Worm (Caenorhabditis elegans) whole organism, young adult: ENCODE results near the gene str-19.

ENCODE experiments used
- B0035.1 ChIP-seq: sonication (generic microtip); optimal IDR thresholded peaks from 2 replicates; lab custom pipeline; 2016; ENCODE audit warnings: missing genetic modification characterization, mild to moderate bottlenecking, missing compliant biosample characterization, missing genotype, missing genetic modification reagents
- F37B4.10 ChIP-seq: fragments of 200-800 bp; sonication (Bioruptor generic); IDR thresholded peaks from 2 replicates; pipeline ENCODE4 v1.3.6; 2022; ENCODE audit warnings: missing genetic modification characterization, missing compliant biosample characterization
- F39B2.1 ChIP-seq: fragments of 200-800 bp; sonication (Bioruptor generic); IDR thresholded peaks from 2 replicates; pipeline ENCODE4 v1.3.6; 2022; ENCODE audit warnings: missing genetic modification reagents, missing genetic modification characterization, missing compliant biosample characterization
- F57A8.1 ChIP-seq: fragments of 200-800 bp; sonication (Bioruptor generic); optimal IDR thresholded peaks from 2 replicates; lab custom pipeline; 2018; ENCODE audit warnings: mild to moderate bottlenecking, missing genetic modification characterization, moderate library complexity, missing compliant biosample characterization
- F57C9.4 ChIP-seq: sonication (generic microtip); optimal IDR thresholded peaks from 2 replicates; lab custom pipeline; 2017; ENCODE audit warnings: mild to moderate bottlenecking, missing genetic modification characterization, missing compliant biosample characterization
- Y53F4B.3 ChIP-seq: fragments of 200-800 bp; sonication (Bioruptor generic); IDR thresholded peaks from 2 replicates; pipeline ENCODE4 v1.3.6; 2022; ENCODE audit warnings: missing genetic modification reagents, missing genetic modification characterization, missing compliant biosample characterization
- Y56A3A.18 ChIP-seq: fragments of 200-800 bp; sonication (Bioruptor generic); IDR thresholded peaks from 2 replicates; pipeline ENCODE4 v1.3.6; 2022; ENCODE audit warnings: missing genetic modification reagents, missing genetic modification characterization, missing compliant biosample characterization
- Y79H2A.3 ChIP-seq: fragments of 200-800 bp; sonication (Bioruptor generic); conservative IDR thresholded peaks from 2 replicates; pipeline ENCODE4 v1.3.6; 2022; ENCODE audit warnings: missing genetic modification reagents, missing genetic modification characterization, missing compliant biosample characterization
- Y95B8A.8 ChIP-seq: fragments of 200-800 bp; sonication (Bioruptor generic); IDR thresholded peaks from 2 replicates; pipeline ENCODE4 v1.3.6; 2022; ENCODE audit warnings: missing genetic modification reagents, missing genetic modification characterization, missing compliant biosample characterization
- ZK185.1 ChIP-seq: sonication (generic microtip); optimal IDR thresholded peaks from 2 replicates; lab custom pipeline; 2016; ENCODE audit warnings: mild to moderate bottlenecking, missing genetic modification characterization, missing compliant biosample characterization; ENCODE audit not compliant: poor library complexity, severe bottlenecking
- aptf-2 ChIP-seq: fragments of 200-800 bp; sonication (Bioruptor generic); conservative IDR thresholded peaks from 2 replicates; pipeline ENCODE4 v1.3.6; 2022; ENCODE audit warnings: missing genetic modification reagents, missing genetic modification characterization, missing compliant biosample characterization
- atf-7 ChIP-seq: sonication (generic microtip); optimal IDR thresholded peaks from 2 replicates; lab custom pipeline; 2017; ENCODE audit warnings: mild to moderate bottlenecking, missing genetic modification characterization, missing compliant biosample characterization
- attf-3 ChIP-seq: fragments of 200-800 bp; sonication (Bioruptor generic); conservative IDR thresholded peaks from 2 replicates; pipeline ENCODE4 v1.3.6; 2022; ENCODE audit warnings: missing genetic modification reagents, missing genetic modification characterization, missing compliant biosample characterization
- attf-6 ChIP-seq: fragments of 200-800 bp; sonication (Bioruptor generic); IDR thresholded peaks from 2 replicates; pipeline ENCODE4 v1.3.6; 2022; ENCODE audit warnings: missing genetic modification reagents, missing genetic modification characterization, missing compliant biosample characterization
- bed-1 ChIP-seq: fragments of 200-800 bp; sonication (Bioruptor generic); IDR thresholded peaks from 2 replicates; pipeline ENCODE4 v1.3.6; 2022; ENCODE audit warnings: missing genetic modification reagents, missing genetic modification characterization, missing compliant biosample characterization
- bed-2 ChIP-seq: fragments of 200-800 bp; sonication (Bioruptor generic); IDR thresholded peaks from 2 replicates; pipeline ENCODE4 v1.3.6; 2022; ENCODE audit warnings: missing genetic modification reagents, missing genetic modification characterization, missing compliant biosample characterization
- ceh-27 ChIP-seq: fragments of 200-800 bp; sonication (Bioruptor generic); optimal IDR thresholded peaks from 2 replicates; lab custom pipeline; 2018; ENCODE audit warnings: mild to moderate bottlenecking, missing genetic modification characterization, moderate library complexity, missing compliant biosample characterization
- ceh-40 ChIP-seq: fragments of 200-800 bp; sonication (Bioruptor generic); IDR thresholded peaks from 2 replicates; pipeline ENCODE4 v1.3.6; 2022; ENCODE audit warnings: missing genetic modification characterization, missing compliant biosample characterization
- ceh-79 ChIP-seq: sonication (generic microtip); optimal IDR thresholded peaks from 2 replicates; lab custom pipeline; 2017; ENCODE audit warnings: mild to moderate bottlenecking, missing genetic modification characterization, missing compliant biosample characterization
- dox-1 ChIP-seq: fragments of 200-800 bp; sonication (Bioruptor generic); IDR thresholded peaks from 2 replicates; pipeline ENCODE4 v1.3.6; 2022; ENCODE audit warnings: missing genetic modification reagents, missing genetic modification characterization, missing compliant biosample characterization
- dpl-1 ChIP-seq: fragments of 150-350 bp; optimal IDR thresholded peaks from 2 replicates; lab custom pipeline; 2014; ENCODE audit warnings: missing biosample characterization, missing genetic modification reagents, missing genetic modification characterization
- efl-1 ChIP-seq: fragments of 150-350 bp; optimal IDR thresholded peaks from 2 replicates; lab custom pipeline; 2014; ENCODE audit warnings: missing biosample characterization, missing genetic modification reagents, missing genetic modification characterization
- lag-1 ChIP-seq: fragments of 200-800 bp; sonication (Bioruptor generic); IDR thresholded peaks from 2 replicates; pipeline ENCODE4 v1.3.6; 2022; ENCODE audit warnings: missing genetic modification reagents, missing genetic modification characterization, missing compliant biosample characterization
- lin-40 ChIP-seq: sonication (generic microtip); optimal IDR thresholded peaks from 2 replicates; lab custom pipeline; 2016; ENCODE audit warnings: missing genetic modification characterization, mild to moderate bottlenecking, missing compliant biosample characterization, missing genotype, missing genetic modification reagents
- lsl-1 ChIP-seq: fragments of 200-800 bp; sonication (Bioruptor generic); optimal IDR thresholded peaks from 2 replicates; lab custom pipeline; 2018; ENCODE audit warnings: mild to moderate bottlenecking, missing genetic modification characterization, moderate library complexity, missing compliant biosample characterization
- lsy-27 ChIP-seq: sonication (generic microtip); optimal IDR thresholded peaks from 2 replicates; lab custom pipeline; 2017; ENCODE audit warnings: missing genetic modification characterization, mild to moderate bottlenecking, missing compliant biosample characterization, antibody characterized with exemption, missing genotype, borderline replicate concordance; ENCODE audit not compliant: insufficient read depth
- madf-3 ChIP-seq: fragments of 200-800 bp; sonication (Bioruptor generic); IDR thresholded peaks from 2 replicates; pipeline ENCODE4 v1.3.6; 2022; ENCODE audit warnings: missing genetic modification reagents, missing genetic modification characterization, missing compliant biosample characterization
- mel-28 ChIP-seq: sonication (generic microtip); optimal IDR thresholded peaks from 2 replicates; lab custom pipeline; 2016; ENCODE audit warnings: borderline replicate concordance, mild to moderate bottlenecking, missing genetic modification characterization, missing compliant biosample characterization
- mes-4 ChIP-seq: sonication (generic microtip); optimal IDR thresholded peaks from 2 replicates; lab custom pipeline; 2016; ENCODE audit warnings: missing genotype, missing genetic modification characterization, missing compliant biosample characterization
- nfya-1 ChIP-seq: sonication (generic microtip); optimal IDR thresholded peaks from 2 replicates; lab custom pipeline; 2017; ENCODE audit warnings: antibody characterized with exemption, missing compliant biosample characterization, missing genetic modification characterization, borderline replicate concordance; ENCODE audit not compliant: insufficient read depth
- nfyb-1 ChIP-seq: fragments of 200-800 bp; sonication (Bioruptor generic); IDR thresholded peaks from 2 replicates; pipeline ENCODE4 v1.3.6; 2022; ENCODE audit warnings: missing genetic modification reagents, missing genetic modification characterization, missing compliant biosample characterization
- pha-4 ChIP-seq: fragments of 150-350 bp; sonication (generic microtip); optimal IDR thresholded peaks from 2 replicates; lab custom pipeline; 2014; ENCODE audit warnings: missing biosample characterization, missing genetic modification reagents, missing genetic modification characterization
- tbp1 ChIP-seq: fragments of 200-800 bp; sonication (Bioruptor generic); optimal IDR thresholded peaks from 2 replicates; lab custom pipeline; 2018; ENCODE audit warnings: mild to moderate bottlenecking, missing genetic modification characterization, missing compliant biosample characterization
- xnd-1 ChIP-seq: sonication (generic microtip); optimal IDR thresholded peaks from 2 replicates; lab custom pipeline; 2016; ENCODE audit warnings: missing genotype, missing genetic modification reagents, missing genetic modification characterization, missing compliant biosample characterization
- zfh-2 ChIP-seq: fragments of 200-800 bp; sonication (Bioruptor generic); conservative IDR thresholded peaks from 2 replicates; pipeline ENCODE4 v1.3.6; 2022; ENCODE audit warnings: missing genetic modification reagents, missing genetic modification characterization, missing compliant biosample characterization
- zim-3 ChIP-seq: sonication (generic microtip); optimal IDR thresholded peaks from 2 replicates; lab custom pipeline; 2017; ENCODE audit warnings: mild to moderate bottlenecking, missing genetic modification characterization, moderate library complexity, missing compliant biosample characterization

str-19 gene

ce11 chrV:15716679-15717078, 27.6 kb downstream of the str-19 start, which contains the start of gene Y6E2A.4:
Y6E2A.4 (minus strand) TSS chrV:15716779.
- no peak for TF ChIP-seq F57A8.1
- TF ChIP-seq Y79H2A.3 (GFP tag; lab: Robert Waterston, UW) = no peak
- TF ChIP-seq zfh-2 = no peak
- TF ChIP-seq ceh-40 = no peak
- no peak for TF ChIP-seq mes-4 (tag; lab: Kevin White, UChicago)
- no peak for TF ChIP-seq nfyb-1 (GFP tag; lab: Robert Waterston, UW)
- no peak for TF ChIP-seq zim-3 (tag; lab: Kevin White, UChicago)
- TF ChIP-seq aptf-2 (GFP tag; lab: Robert Waterston, UW) = no peak
- no peak for TF ChIP-seq lag-1 (GFP tag; lab: Robert Waterston, UW)
- TF ChIP-seq mel-28 = no peak
- no peak for TF ChIP-seq dox-1 (GFP tag; lab: Robert Waterston, UW)
- TF ChIP-seq xnd-1 (tag; lab: Kevin White, UChicago) = no peak
- TF ChIP-seq ceh-79 = no peak
- TF ChIP-seq ZK185.1 = no peak
- no peak for TF ChIP-seq Y95B8A.8
- TF ChIP-seq dpl-1 (GFP tag; lab: Kevin White, UChicago) = no peak

ce11 chrV:15715636-15716035, 28.6 kb downstream of the str-19 start:
- no peak for TF ChIP-seq madf-3 (GFP tag; lab: Robert Waterston, UW)
- TF ChIP-seq attf-3 (GFP tag; lab: Robert Waterston, UW) = no peak
- TF ChIP-seq ceh-27 (GFP tag; lab: Kevin White, UChicago) = no peak
- no peak for TF ChIP-seq F37B4.10
- no peak for TF ChIP-seq xnd-1 (tag; lab: Kevin White, UChicago)
- TF ChIP-seq F57C9.4 = no peak
- TF ChIP-seq lsl-1 (GFP tag; lab: Kevin White, UChicago) = no peak
- TF ChIP-seq bed-1 (GFP tag; lab: Robert Waterston, UW) = no peak
- no peak for TF ChIP-seq lin-40
- TF ChIP-seq bed-2 (GFP tag; lab: Robert Waterston, UW) = no peak
- TF ChIP-seq pha-4 (tag; lab: Kevin White, UChicago) = no peak
- TF ChIP-seq lsy-27 (tag; lab: Kevin White, UChicago) = no peak
- no peak for TF ChIP-seq attf-6
- TF ChIP-seq nfya-1 (tag; lab: Kevin White, UChicago) = no peak
- TF ChIP-seq, all 124 proteins: peak for 0

ce11 chrV:15712385-15712784, 31.9 kb downstream of the str-19 start:
- no peak for TF ChIP-seq Y95B8A.8
- TF ChIP-seq Y53F4B.3 = no peak
- TF ChIP-seq Y56A3A.18 = no peak
- TF ChIP-seq B0035.1 (tag; lab: Kevin White, UChicago) = no peak
- TF ChIP-seq nfya-1 (tag; lab: Kevin White, UChicago) = no peak
- TF ChIP-seq F39B2.1 = no peak
- TF ChIP-seq efl-1 (GFP tag; lab: Kevin White, UChicago) = no peak
- TF ChIP-seq tbp1 (GFP tag; lab: Kevin White, UChicago) = no peak
- no peak for TF ChIP-seq atf-7 (tag; lab: Kevin White, UChicago)
- TF ChIP-seq dpl-1 (GFP tag; lab: Kevin White, UChicago) = no peak
